Fruit fly (Drosophila melanogaster): ENCODE data around the gene ab.

ab gene

dm6 chr2L:11249376-11249775 lies 38.9 kb downstream of the ab start:
- TF ChIP-seq Dfd (GFP tag; optimal IDR thresholded peaks at IDR 0.05) (peak; percentile 47), sage (GFP tag; optimal IDR thresholded peaks at IDR 0.05) (no peak)

- TF ChIP-seq Mio (GFP tag; optimal IDR thresholded peaks at IDR 0.05) (no peak), psq (GFP tag; optimal IDR thresholded peaks at IDR 0.05) (no peak), br (GFP tag; optimal IDR thresholded peaks at IDR 0.05) (no peak)
These were observed 40.7 kb downstream of the ab start for dm6 chr2L:11251181-11251580.

- TF ChIP-seq ey (GFP tag; optimal IDR thresholded peaks at IDR 0.05), result peak; percentile 35
- peak; percentile 28 for TF ChIP-seq h (GFP tag; optimal IDR thresholded peaks at IDR 0.05)
- TF ChIP-seq Dif (GFP tag; optimal IDR thresholded peaks at IDR 0.05; ENCODE audit: partially characterized antibody), result peak; percentile 43
- peak; percentile 50 for TF ChIP-seq Hr78 (GFP tag; optimal IDR thresholded peaks at IDR 0.05)
- TF ChIP-seq sv (GFP tag; optimal IDR thresholded peaks at IDR 0.05), result peak; percentile 64
- TF ChIP-seq foxo (GFP tag; optimal IDR thresholded peaks at IDR 0.05), result peak in 1 of 2 experiments; percentile 36
- TF ChIP-seq CG32264 (GFP tag; optimal IDR thresholded peaks at IDR 0.05), result no peak
- peak; percentile 34 for TF ChIP-seq br (GFP tag; optimal IDR thresholded peaks at IDR 0.05)
- TF ChIP-seq Hr83 (GFP tag; optimal IDR thresholded peaks at IDR 0.05; ENCODE audit: poor library complexity, severe bottlenecking), result no peak
- peak; percentile 65 for TF ChIP-seq woc (GFP tag; optimal IDR thresholded peaks at IDR 0.05)
- peak; percentile 3 for TF ChIP-seq dmrt93B (GFP tag; optimal IDR thresholded peaks at IDR 0.05)
- TF ChIP-seq rgr (GFP tag; optimal IDR thresholded peaks at IDR 0.05), result no peak
- TF ChIP-seq Myc (optimal IDR thresholded peaks at IDR 0.05), result no peak
- peak; percentile 91 for TF ChIP-seq N (GFP tag; optimal IDR thresholded peaks at IDR 0.05)
- TF ChIP-seq lola (GFP tag; optimal IDR thresholded peaks at IDR 0.05), result no peak
- TF ChIP-seq brk (GFP tag; optimal IDR thresholded peaks at IDR 0.05), result no peak
- peak; percentile 67 for TF ChIP-seq Hnf4 (GFP tag; optimal IDR thresholded peaks at IDR 0.05)
- TF ChIP-seq psq (GFP tag; optimal IDR thresholded peaks at IDR 0.05), result peak; percentile 18
- no peak for TF ChIP-seq Dfd (GFP tag; optimal IDR thresholded peaks at IDR 0.05)
These were observed 58.6 kb downstream of the ab start, which contains the start of gene cmet for dm6 chr2L:11268933-11269631. cmet (minus strand) TSS chr2L:11269002.

dm6 chr2L:11269632-11269965 lies 59.1 kb downstream of the ab start, which contains the start of gene cana:
cana (plus strand) TSS chr2L:11269780.
- TF ChIP-seq dl (GFP tag; optimal IDR thresholded peaks at IDR 0.05; ENCODE audit: insufficient read depth in 1 of 2, partially characterized antibody in 2 of 2) (no peak), pan (optimal IDR thresholded peaks at IDR 0.05) (no peak), fru (GFP tag; optimal IDR thresholded peaks at IDR 0.05) (no peak), N (GFP tag; optimal IDR thresholded peaks at IDR 0.05) (no peak), Hnf4 (GFP tag; optimal IDR thresholded peaks at IDR 0.05) (no peak), ey (GFP tag; optimal IDR thresholded peaks at IDR 0.05) (no peak), sage (GFP tag; optimal IDR thresholded peaks at IDR 0.05) (no peak), dmrt93B (GFP tag; optimal IDR thresholded peaks at IDR 0.05) (no peak), Hr78 (GFP tag; optimal IDR thresholded peaks at IDR 0.05) (no peak), dsf (GFP tag; optimal IDR thresholded peaks at IDR 0.05; ENCODE audit: borderline replicate concordance) (no peak), Sp1 (GFP tag; optimal IDR thresholded peaks at IDR 0.05) (no peak), Rel (GFP tag; optimal IDR thresholded peaks at IDR 0.05) (no peak), Rel (tag; optimal IDR thresholded peaks at IDR 0.05) (no peak), Vsx2 (GFP tag; optimal IDR thresholded peaks at IDR 0.05; ENCODE audit: partially characterized antibody) (no peak)

dm6 chr2L:11271622-11272282 lies 61.3 kb downstream of the ab start:
- TF ChIP-seq rgr (GFP tag; optimal IDR thresholded peaks at IDR 0.05) (no peak), fru (GFP tag; optimal IDR thresholded peaks at IDR 0.05) (peak; percentile 83), jim (GFP tag; optimal IDR thresholded peaks at IDR 0.05) (no peak), ey (GFP tag; optimal IDR thresholded peaks at IDR 0.05) (no peak), Dfd (GFP tag; optimal IDR thresholded peaks at IDR 0.05) (no peak), usp (GFP tag; optimal IDR thresholded peaks at IDR 0.05) (no peak), tai (GFP tag; optimal IDR thresholded peaks at IDR 0.05) (no peak), GATAd (GFP tag; optimal IDR thresholded peaks at IDR 0.05) (no peak), woc (GFP tag; optimal IDR thresholded peaks at IDR 0.05) (no peak), pan (optimal IDR thresholded peaks at IDR 0.05) (no peak), Hr78 (GFP tag; optimal IDR thresholded peaks at IDR 0.05) (no peak), psq (GFP tag; optimal IDR thresholded peaks at IDR 0.05) (peak; percentile 73), Abd-B (GFP tag; optimal IDR thresholded peaks at IDR 0.05) (no peak), Vsx2 (GFP tag; optimal IDR thresholded peaks at IDR 0.05; ENCODE audit: partially characterized antibody) (peak; percentile 23), Mio (GFP tag; optimal IDR thresholded peaks at IDR 0.05) (no peak), Sp1 (GFP tag; optimal IDR thresholded peaks at IDR 0.05) (peak; percentile 21), CrebA (GFP tag; optimal IDR thresholded peaks at IDR 0.05; ENCODE audit: borderline replicate concordance) (no peak), CG9705 (GFP tag; optimal IDR thresholded peaks at IDR 0.05) (no peak), dmrt93B (GFP tag; optimal IDR thresholded peaks at IDR 0.05) (no peak), Myc (optimal IDR thresholded peaks at IDR 0.05) (peak; percentile 53), Dif (GFP tag; optimal IDR thresholded peaks at IDR 0.05; ENCODE audit: partially characterized antibody) (peak; percentile 79), HLH106 (tag; optimal IDR thresholded peaks at IDR 0.05) (no peak), sv (GFP tag; optimal IDR thresholded peaks at IDR 0.05) (no peak), Jra (GFP tag; optimal IDR thresholded peaks at IDR 0.05) (no peak), sage (GFP tag; optimal IDR thresholded peaks at IDR 0.05) (no peak), h (GFP tag; optimal IDR thresholded peaks at IDR 0.05) (peak; percentile 82), Hnf4 (GFP tag; optimal IDR thresholded peaks at IDR 0.05) (no peak)
